Fruit fly (Drosophila melanogaster) whole organism, wandering third instar larva: ENCODE data around the gene CG42354.

ENCODE experiments used
- Abd-B ChIP-seq: fragments of >200 bp; optimal IDR thresholded peaks from 2 replicates; lab custom pipeline; 2017; ENCODE audit warnings: missing biosample characterization, missing genetic modification characterization
- Dfd ChIP-seq: fragments of >200 bp; optimal IDR thresholded peaks from 2 replicates; lab custom pipeline; 2017; ENCODE audit warnings: missing biosample characterization, missing genetic modification characterization
- Hr78 ChIP-seq: fragments of >200 bp; optimal IDR thresholded peaks from 2 replicates; lab custom pipeline; 2017; ENCODE audit warnings: missing biosample characterization, missing genetic modification characterization
- Hr83 ChIP-seq: fragments of 200-300 bp; sonication (Bioruptor generic); optimal IDR thresholded peaks from 2 replicates; lab custom pipeline; 2016; ENCODE audit warnings: missing biosample characterization, mild to moderate bottlenecking, missing genetic modification characterization, moderate library complexity; ENCODE audit not compliant: poor library complexity, severe bottlenecking
- OdsH ChIP-seq: fragments of 200-800 bp; sonication (Bioruptor generic); optimal IDR thresholded peaks from 2 replicates; lab custom pipeline; 2016; ENCODE audit warnings: missing biosample characterization, mild to moderate bottlenecking, missing genetic modification characterization
- jim ChIP-seq: fragments of 175-275, 200-325 bp; sonication (Bioruptor generic); optimal IDR thresholded peaks from 2 replicates; lab custom pipeline; 2016; ENCODE audit warnings: missing biosample characterization, mild to moderate bottlenecking, missing genetic modification characterization
- pan ChIP-seq: fragments of >200 bp; optimal IDR thresholded peaks from 2 replicates; lab custom pipeline; 2017

DNA sequence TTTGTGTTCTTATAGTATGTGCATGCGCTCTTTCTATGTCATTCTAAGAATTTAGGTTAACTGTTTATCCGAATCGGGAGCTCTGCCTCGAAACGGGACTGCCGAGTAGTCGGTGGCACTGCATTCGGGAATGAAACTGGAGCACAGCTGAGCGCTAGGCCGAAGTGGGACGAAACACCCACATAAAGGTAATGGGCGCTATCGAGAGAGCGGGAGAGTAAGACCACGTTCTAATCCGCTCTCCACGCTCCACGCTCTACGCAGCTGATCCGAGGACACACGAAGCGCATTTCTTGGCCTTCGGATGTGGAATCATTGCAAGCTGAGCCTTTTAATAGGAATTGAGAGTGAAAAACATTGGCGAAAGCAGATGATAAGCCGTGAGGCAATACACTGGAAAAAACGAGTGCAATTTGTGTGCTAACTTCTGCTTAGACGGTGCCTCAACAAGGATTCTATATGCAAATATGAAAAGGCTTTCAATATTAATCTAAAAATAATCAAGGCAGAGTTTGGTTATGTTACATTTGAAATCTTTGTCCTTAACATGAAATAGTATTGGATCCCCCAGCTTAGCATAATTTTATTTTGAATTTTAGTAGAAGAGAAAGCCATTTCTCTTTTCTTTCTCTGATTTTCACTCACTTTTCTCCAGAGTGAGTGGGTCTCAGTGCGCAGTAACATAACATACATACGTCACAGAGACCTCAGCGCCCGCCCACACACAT lies 18.7 kb downstream of the CG42354 start:
- no peak for TF ChIP-seq Abd-B
- no peak for TF ChIP-seq jim (GFP tag; lab: Kevin White, UChicago)
- no peak for TF ChIP-seq Hr78
- no peak for TF ChIP-seq Hr83 (GFP tag; lab: Kevin White, UChicago)
- peak; percentile 3 for TF ChIP-seq OdsH
- no peak for TF ChIP-seq Dfd
- TF ChIP-seq pan (lab: Kevin White, UChicago), result no peak
